Fruit fly (Drosophila melanogaster): ENCODE measurements around the gene CG4686.

Gene CG4686

dm6 chr3R:19860996-19861719, 3.1 kb upstream of the CG4686 start, which contains the start of the genes Ire1 and Mrm2 (continued):
- TF ChIP-seq CG33557 (GFP tag; optimal IDR thresholded peaks at IDR 0.05), result peak; percentile 66
- peak; percentile 82 for TF ChIP-seq CG13424 (tag; optimal IDR thresholded peaks at IDR 0.05)
- peak; percentile 78 for TF ChIP-seq gsb-n (tag; optimal IDR thresholded peaks at IDR 0.05)
- TF ChIP-seq crp (GFP tag; optimal IDR thresholded peaks at IDR 0.05), result peak in 1 of 2 experiments; percentile 51
- TF ChIP-seq CG5953 (GFP tag; IDR thresholded peaks at IDR 0.05), result no peak
- peak; percentile 89 for TF ChIP-seq CG12391 (tag; optimal IDR thresholded peaks at IDR 0.05)
- peak; percentile 90 for TF ChIP-seq dm (GFP tag; optimal IDR thresholded peaks at IDR 0.05)
- peak; percentile 71; the same call in 2 of the 3 replicates for TF ChIP-seq CG14860 (GFP tag; IDR thresholded peaks at IDR 0.05; ENCODE audit: partially characterized antibody)
- TF ChIP-seq HLH4C (GFP tag; IDR thresholded peaks at IDR 0.05; ENCODE audit: partially characterized antibody), result peak; percentile 74
- no peak for TF ChIP-seq CG43689 (GFP tag; IDR thresholded peaks at IDR 0.05)
- no peak for TF ChIP-seq Neu2 (GFP tag; optimal IDR thresholded peaks at IDR 0.05; ENCODE audit: borderline replicate concordance)
- no peak for TF ChIP-seq ato (GFP tag; IDR thresholded peaks at IDR 0.05; ENCODE audit: partially characterized antibody)
- TF ChIP-seq sd (tag; optimal IDR thresholded peaks at IDR 0.05), result peak; percentile 62
- TF ChIP-seq toy (GFP tag; IDR thresholded peaks at IDR 0.05), result no peak; the same call in 1 of the 2 replicates
- TF ChIP-seq CG4854 (GFP tag; optimal IDR thresholded peaks at IDR 0.05), result peak; percentile 70
- peak; percentile 88 for TF ChIP-seq CG15514 (GFP tag; optimal IDR thresholded peaks at IDR 0.05)
- TF ChIP-seq Dp (GFP tag; optimal IDR thresholded peaks at IDR 0.05), result peak; percentile 39
- TF ChIP-seq CG3407 (GFP tag; optimal IDR thresholded peaks at IDR 0.05), result peak; percentile 67
- peak; percentile 86 for TF ChIP-seq HmgZ (tag; optimal IDR thresholded peaks at IDR 0.05)
- peak; percentile 87 for TF ChIP-seq CG33213 (GFP tag; optimal IDR thresholded peaks at IDR 0.05)
- TF ChIP-seq CG16863 (GFP tag; optimal IDR thresholded peaks at IDR 0.05), result peak; percentile 67
- peak; percentile 92 for TF ChIP-seq pnt (GFP tag; optimal IDR thresholded peaks at IDR 0.05)
- peak; percentile 90 for TF ChIP-seq Hsf (GFP tag; optimal IDR thresholded peaks at IDR 0.05)
- peak; percentile 48 for TF ChIP-seq CG3995 (GFP tag; optimal IDR thresholded peaks at IDR 0.05)
- TF ChIP-seq Meics (GFP tag; optimal IDR thresholded peaks at IDR 0.05), result peak; percentile 68
- peak; percentile 77 for TF ChIP-seq CG4282 (GFP tag; optimal IDR thresholded peaks at IDR 0.05)
- peak; percentile 89 for TF ChIP-seq CG30403 (GFP tag; optimal IDR thresholded peaks at IDR 0.05)
- TF ChIP-seq CG16815 (GFP tag; optimal IDR thresholded peaks at IDR 0.05), result peak; percentile 80
- 0 out of 3 replicates have a peak, but pooled peaks have one; percentile 26 for TF ChIP-seq z (GFP tag; IDR thresholded peaks at IDR 0.05)
- TF ChIP-seq CG7928 (GFP tag; optimal IDR thresholded peaks at IDR 0.05), result peak; percentile 41
- TF ChIP-seq CG11560 (tag; IDR thresholded peaks at IDR 0.05), result peak; percentile 64; the same call in 1 of the 3 replicates
- TF ChIP-seq ac (GFP tag; optimal IDR thresholded peaks at IDR 0.05), result peak; percentile 26
- TF ChIP-seq CG6791 (GFP tag; IDR thresholded peaks at IDR 0.05; ENCODE audit: partially characterized antibody), result peak; percentile 74; the same call in 2 of the 3 replicates
- peak; percentile 76 for TF ChIP-seq Mad (GFP tag; optimal IDR thresholded peaks at IDR 0.05)
- TF ChIP-seq CG17612 (GFP tag; IDR thresholded peaks at IDR 0.05), result peak; percentile 71
- peak; percentile 91 for TF ChIP-seq CG2116 (GFP tag; optimal IDR thresholded peaks at IDR 0.05)
- no peak for TF ChIP-seq Vsx1 (GFP tag; optimal IDR thresholded peaks at IDR 0.05)
- TF ChIP-seq cad (GFP tag; optimal IDR thresholded peaks at IDR 0.05), result no peak
- TF ChIP-seq kay (GFP tag; optimal IDR thresholded peaks at IDR 0.05), result peak; percentile 60
- peak; percentile 84 for TF ChIP-seq CG4707 (GFP tag; optimal IDR thresholded peaks at IDR 0.05)
- no peak for TF ChIP-seq cg (GFP tag; optimal IDR thresholded peaks at IDR 0.05)
- peak; percentile 79 for TF ChIP-seq CG15269 (tag; optimal IDR thresholded peaks at IDR 0.05)
- peak; percentile 52 for TF ChIP-seq CG1792 (GFP tag; optimal IDR thresholded peaks at IDR 0.05)
- peak; percentile 87 for TF ChIP-seq CoRest (tag; optimal IDR thresholded peaks at IDR 0.05)
- peak; percentile 83 for TF ChIP-seq CG4820 (GFP tag; optimal IDR thresholded peaks at IDR 0.05)
- TF ChIP-seq al (GFP tag; IDR thresholded peaks at IDR 0.05), result peak; percentile 79
- peak; percentile 53 for TF ChIP-seq grn (GFP tag; optimal IDR thresholded peaks at IDR 0.05)
- 0 out of 2 replicates have a peak, but pooled peaks have one; percentile 42 for TF ChIP-seq bowl (GFP tag; IDR thresholded peaks at IDR 0.05)

Measured in whole organism, embryonic.